Worm (Caenorhabditis elegans) whole organism, L3 larva: ENCODE results near the gene F21G4.5.
A peak's percentile ranks its signal among the peaks of the same experiment; 100 is the strongest.

Source experiments
- R02D3.7 ChIP-seq: fragments of 150-350 bp; optimal IDR thresholded peaks from 2 replicates; lab custom pipeline; 2014; ENCODE audit warnings: missing biosample characterization, missing genetic modification characterization
- ZK546.5 ChIP-seq: sonication (generic microtip); optimal IDR thresholded peaks from 2 replicates; lab custom pipeline; 2017; ENCODE audit warnings: missing biosample characterization, missing genetic modification characterization
- aly-2 ChIP-seq: fragments of 150-350 bp; optimal IDR thresholded peaks from 2 replicates; lab custom pipeline; 2014; ENCODE audit warnings: missing biosample characterization, missing genetic modification characterization
- ama-1 ChIP-seq: fragments of 150-350 bp; optimal IDR thresholded peaks from 2 replicates; lab custom pipeline; 2018
- ceh-16 ChIP-seq: sonication (generic microtip); optimal IDR thresholded peaks from 2 replicates; lab custom pipeline; 2017; ENCODE audit warnings: missing biosample characterization, missing genetic modification characterization
- ceh-28 ChIP-seq: fragments of 150-350 bp; optimal IDR thresholded peaks from 2 replicates; lab custom pipeline; 2014; ENCODE audit warnings: missing biosample characterization, missing genetic modification reagents, missing genetic modification characterization
- ceh-82 ChIP-seq: fragments of 150-350 bp; optimal IDR thresholded peaks from 2 replicates; lab custom pipeline; 2014; ENCODE audit warnings: missing biosample characterization, missing genetic modification characterization
- ceh-9 ChIP-seq: sonication (generic microtip); optimal IDR thresholded peaks from 2 replicates; lab custom pipeline; 2018; ENCODE audit warnings: missing biosample characterization, missing genetic modification characterization
- daf-12 ChIP-seq: fragments of 150-350 bp; optimal IDR thresholded peaks from 2 replicates; lab custom pipeline; 2014; ENCODE audit warnings: missing biosample characterization, missing genetic modification reagents, missing genetic modification characterization
- egl-27 ChIP-seq: sonication (generic microtip); optimal IDR thresholded peaks from 4 replicates; lab custom pipeline; 2017; ENCODE audit warnings: missing biosample characterization, missing genetic modification reagents, missing genetic modification characterization
- egl-5 ChIP-seq: fragments of 150-350 bp; optimal IDR thresholded peaks from 2 replicates; lab custom pipeline; 2017; ENCODE audit warnings: missing biosample characterization, missing genetic modification reagents, missing genetic modification characterization, inconsistent platforms
- elt-1 ChIP-seq: fragments of 150-350 bp; optimal IDR thresholded peaks from 2 replicates; lab custom pipeline; 2014; ENCODE audit warnings: missing biosample characterization, missing genetic modification characterization
- elt-2 ChIP-seq: sonication (generic microtip); optimal IDR thresholded peaks from 2 replicates; lab custom pipeline; 2016; ENCODE audit warnings: missing genetic modification reagents, mild to moderate bottlenecking, missing genetic modification characterization, missing compliant biosample characterization
- elt-3 ChIP-seq, 3 experiments: fragments of 150-350 bp in 1 of 3; sonication (generic microtip) in 2 of 3; optimal IDR thresholded peaks; 2 replicates in 2 of 3; 4 replicates in 1 of 3; lab custom pipeline; 2014 to 2017; ENCODE audit warnings: missing biosample characterization in 3 of 3, missing genetic modification characterization in 3 of 3
- eor-1 ChIP-seq, 2 experiments: fragments of 150-350 bp; optimal IDR thresholded peaks; 2 replicates each; lab custom pipeline; 2014 to 2018; ENCODE audit warnings: missing biosample characterization in 2 of 2, missing genetic modification characterization in 2 of 2
- fkh-10 ChIP-seq: sonication (generic microtip); optimal IDR thresholded peaks from 2 replicates; lab custom pipeline; 2017; ENCODE audit warnings: missing biosample characterization, missing genetic modification reagents, missing genetic modification characterization
- fkh-2 ChIP-seq: fragments of 150-350 bp; optimal IDR thresholded peaks from 2 replicates; lab custom pipeline; 2014; ENCODE audit warnings: missing biosample characterization, missing genetic modification reagents, missing genetic modification characterization
- fos-1 ChIP-seq: fragments of 150-350 bp; optimal IDR thresholded peaks from 2 replicates; lab custom pipeline; 2014; ENCODE audit warnings: missing biosample characterization, missing genetic modification characterization
- hmg-11 ChIP-seq: sonication (generic microtip); optimal IDR thresholded peaks from 2 replicates; lab custom pipeline; 2016; ENCODE audit warnings: missing genetic modification characterization, missing compliant biosample characterization
- jun-1 ChIP-seq: fragments of 150-350 bp; optimal IDR thresholded peaks from 2 replicates; lab custom pipeline; 2014; ENCODE audit warnings: missing biosample characterization, missing genetic modification reagents, missing genetic modification characterization
- lin-15B ChIP-seq: fragments of 150-350 bp; optimal IDR thresholded peaks from 2 replicates; lab custom pipeline; 2014; ENCODE audit warnings: missing biosample characterization, missing genetic modification characterization
- lin-39 ChIP-seq: fragments of 150-350 bp; optimal IDR thresholded peaks from 2 replicates; lab custom pipeline; 2018; ENCODE audit warnings: missing biosample characterization, missing genetic modification reagents, missing genetic modification characterization
- lsy-12 ChIP-seq: sonication (generic microtip); optimal IDR thresholded peaks from 2 replicates; lab custom pipeline; 2016; ENCODE audit warnings: mild to moderate bottlenecking, missing genetic modification characterization, missing compliant biosample characterization
- mdl-1 ChIP-seq: fragments of 150-350 bp; optimal IDR thresholded peaks from 2 replicates; lab custom pipeline; 2014; ENCODE audit warnings: missing biosample characterization, missing genetic modification characterization
- mml-1 ChIP-seq: fragments of 150-350 bp; sonication (generic microtip); optimal IDR thresholded peaks from 3 replicates; lab custom pipeline; 2014; ENCODE audit warnings: missing biosample characterization, missing genetic modification characterization
- nfya-1 ChIP-seq: sonication (generic microtip); optimal IDR thresholded peaks from 2 replicates; lab custom pipeline; 2017; ENCODE audit warnings: missing genetic modification characterization, mild to moderate bottlenecking, missing compliant biosample characterization, antibody characterized with exemption, moderate library complexity; ENCODE audit not compliant: insufficient read depth
- nhr-11 ChIP-seq: fragments of 150-350 bp; optimal IDR thresholded peaks from 2 replicates; lab custom pipeline; 2014; ENCODE audit warnings: missing biosample characterization, missing genetic modification characterization
- nhr-12 ChIP-seq: fragments of 150-350 bp; optimal IDR thresholded peaks from 2 replicates; lab custom pipeline; 2014; ENCODE audit warnings: missing biosample characterization, missing genetic modification characterization
- nhr-23 ChIP-seq: fragments of 150-350 bp; optimal IDR thresholded peaks from 2 replicates; lab custom pipeline; 2014; ENCODE audit warnings: missing biosample characterization, missing genetic modification reagents, missing genetic modification characterization
- nhr-237 ChIP-seq: fragments of 150-350 bp; optimal IDR thresholded peaks from 2 replicates; lab custom pipeline; 2014; ENCODE audit warnings: missing biosample characterization, missing genetic modification characterization
- nhr-25 ChIP-seq: sonication (generic microtip); optimal IDR thresholded peaks from 2 replicates; lab custom pipeline; 2017; ENCODE audit warnings: missing biosample characterization, missing genetic modification characterization
- nhr-28 ChIP-seq: fragments of 150-350 bp; optimal IDR thresholded peaks from 2 replicates; lab custom pipeline; 2014; ENCODE audit warnings: missing biosample characterization, missing genetic modification characterization
- nhr-43 ChIP-seq: sonication (generic microtip); optimal IDR thresholded peaks from 2 replicates; lab custom pipeline; 2016; ENCODE audit warnings: mild to moderate bottlenecking, missing genetic modification characterization, missing compliant biosample characterization; ENCODE audit not compliant: poor library complexity, severe bottlenecking
- nhr-67 ChIP-seq: fragments of 150-350 bp; optimal IDR thresholded peaks from 2 replicates; lab custom pipeline; 2014; ENCODE audit warnings: missing biosample characterization, missing genetic modification characterization
- nhr-76 ChIP-seq: fragments of 150-350 bp; sonication (generic microtip); optimal IDR thresholded peaks from 5 replicates; lab custom pipeline; 2014; ENCODE audit warnings: missing biosample characterization, missing genetic modification characterization
- nhr-77 ChIP-seq: fragments of 150-350 bp; optimal IDR thresholded peaks from 2 replicates; lab custom pipeline; 2014; ENCODE audit warnings: missing biosample characterization, missing genetic modification characterization
- pha-4 ChIP-seq: fragments of 150-350 bp; optimal IDR thresholded peaks from 2 replicates; lab custom pipeline; 2014; ENCODE audit warnings: missing biosample characterization, missing genetic modification reagents, missing genetic modification characterization
- pqm-1 ChIP-seq: fragments of 150-350 bp; optimal IDR thresholded peaks from 2 replicates; lab custom pipeline; 2017; ENCODE audit warnings: missing biosample characterization, missing genetic modification characterization, inconsistent platforms
- sea-2 ChIP-seq: fragments of 150-350 bp; sonication (generic microtip); optimal IDR thresholded peaks from 4 replicates; lab custom pipeline; 2014; ENCODE audit warnings: missing biosample characterization, missing genetic modification reagents, missing genetic modification characterization
- skn-1 ChIP-seq: fragments of 150-350 bp; optimal IDR thresholded peaks from 2 replicates; lab custom pipeline; 2014; ENCODE audit warnings: missing biosample characterization, missing genetic modification characterization
- snpc-4 ChIP-seq: fragments of 150-350 bp; optimal IDR thresholded peaks from 2 replicates; lab custom pipeline; 2014; ENCODE audit warnings: missing biosample characterization, missing genetic modification characterization
- tbx-2 ChIP-seq: sonication (generic microtip); optimal IDR thresholded peaks from 2 replicates; lab custom pipeline; 2016; ENCODE audit warnings: mild to moderate bottlenecking, missing genetic modification characterization, missing compliant biosample characterization
- unc-39 ChIP-seq: sonication (generic microtip); optimal IDR thresholded peaks from 4 replicates; lab custom pipeline; 2017; ENCODE audit warnings: missing biosample characterization, missing genetic modification characterization
- unc-62 ChIP-seq: fragments of 150-350 bp; sonication (generic microtip); optimal IDR thresholded peaks from 4 replicates; lab custom pipeline; 2014; ENCODE audit warnings: missing biosample characterization, missing genetic modification reagents, missing genetic modification characterization
- zag-1 ChIP-seq: fragments of 150-350 bp; optimal IDR thresholded peaks from 2 replicates; lab custom pipeline; 2014; ENCODE audit warnings: missing biosample characterization, missing genetic modification characterization
- ztf-11 ChIP-seq: fragments of 150-350 bp; optimal IDR thresholded peaks from 2 replicates; lab custom pipeline; 2014; ENCODE audit warnings: missing biosample characterization, missing genetic modification characterization
- ztf-4 ChIP-seq: fragments of 150-350 bp; optimal IDR thresholded peaks from 2 replicates; lab custom pipeline; 2014; ENCODE audit warnings: missing biosample characterization, missing genetic modification characterization

The F21G4.5 gene

ce11 chrX:9899426-9900131 lies 6.4 kb upstream of the F21G4.5 start, which contains the start of gene phf-34:
TSS of gene phf-34 (minus strand) at chrX:9899476.
- peak; percentile 13 for TF ChIP-seq egl-5 (tag; lab: Kevin White, UChicago)
- TF ChIP-seq mml-1 (tag; lab: Kevin White, UChicago), result no peak
- peak; percentile 88 for TF ChIP-seq hmg-11 (tag; lab: Kevin White, UChicago)
- TF ChIP-seq lin-15B, result peak; percentile 28
- peak; percentile 34 for TF ChIP-seq pha-4
- no peak for TF ChIP-seq pqm-1
- TF ChIP-seq sea-2, result no peak
- TF ChIP-seq ztf-11 (tag; lab: Kevin White, UChicago), result no peak
- TF ChIP-seq fos-1, result no peak
- TF ChIP-seq nhr-28 (tag; lab: Kevin White, UChicago), result no peak
- no peak for TF ChIP-seq zag-1 (tag; lab: Kevin White, UChicago)
- TF ChIP-seq nhr-23 (tag; lab: Kevin White, UChicago), result peak; percentile 65
- TF ChIP-seq ama-1, result no peak
- no peak for TF ChIP-seq ceh-82 (tag; lab: Kevin White, UChicago)
- TF ChIP-seq nhr-11 (tag; lab: Kevin White, UChicago), result no peak
- TF ChIP-seq daf-12 (tag; lab: Kevin White, UChicago), result no peak
- TF ChIP-seq skn-1 (tag; lab: Kevin White, UChicago), result no peak
- TF ChIP-seq ceh-9 (tag; lab: Kevin White, UChicago), result no peak
- TF ChIP-seq nhr-67 (tag; lab: Kevin White, UChicago), result no peak
- no peak for TF ChIP-seq ceh-28 (tag; lab: Kevin White, UChicago)
- TF ChIP-seq R02D3.7 (tag; lab: Kevin White, UChicago), result no peak
- TF ChIP-seq snpc-4 (tag; lab: Kevin White, UChicago), result peak; percentile 34
- TF ChIP-seq fkh-2 (tag; lab: Kevin White, UChicago), result no peak
- no peak for TF ChIP-seq elt-2
- no peak for TF ChIP-seq jun-1 (tag; lab: Kevin White, UChicago)
- TF ChIP-seq unc-62 (GFP tag; lab: Kevin White, UChicago), result no peak
- TF ChIP-seq nhr-12 (tag; lab: Kevin White, UChicago), result no peak
- TF ChIP-seq nhr-237 (tag; lab: Kevin White, UChicago), result no peak
- no peak for TF ChIP-seq unc-39
- TF ChIP-seq lin-39, result peak; percentile 21
- TF ChIP-seq elt-3 (tag; optimal IDR thresholded peaks at IDR 0.05; lab: Kevin White, UChicago), result no peak
- TF ChIP-seq nhr-43 (tag; lab: Kevin White, UChicago), result peak; percentile 31
- TF ChIP-seq ceh-16 (tag; lab: Kevin White, UChicago), result no peak
- no peak for TF ChIP-seq tbx-2
- no peak for TF ChIP-seq aly-2 (tag; lab: Kevin White, UChicago)
- TF ChIP-seq nhr-77 (tag; lab: Kevin White, UChicago), result no peak
- no peak for TF ChIP-seq ztf-4
- TF ChIP-seq elt-1 (tag; lab: Kevin White, UChicago), result no peak
- TF ChIP-seq fkh-10 (GFP tag; lab: Kevin White, UChicago), result peak; percentile 10
- no peak for TF ChIP-seq ZK546.5 (tag; lab: Kevin White, UChicago)
- no peak for TF ChIP-seq nhr-76 (tag; lab: Kevin White, UChicago)
- TF ChIP-seq lsy-12, result no peak
- no peak for TF ChIP-seq mdl-1 (tag; lab: Kevin White, UChicago)
- TF ChIP-seq egl-27 (tag; lab: Kevin White, UChicago), result no peak
- peak; percentile 76 for TF ChIP-seq nfya-1 (tag; lab: Kevin White, UChicago)
- TF ChIP-seq eor-1 (tag; optimal IDR thresholded peaks at IDR 0.05; lab: Kevin White, UChicago), result no peak
- peak; percentile 61 for TF ChIP-seq nhr-25 (tag; lab: Kevin White, UChicago)
